Worm (Caenorhabditis elegans) whole organism, L4 larva: Measurements from ENCODE around the gene Y15E3A.5.

Experiments
- F26F4.8 ChIP-seq: fragments of 200-800 bp; sonication (Bioruptor generic); conservative IDR thresholded peaks from 2 replicates; pipeline ENCODE4 v1.3.6; 2022; ENCODE audit warnings: missing genetic modification characterization, missing compliant biosample characterization
- arid-1 ChIP-seq: fragments of 200-800 bp; sonication (Bioruptor generic); conservative IDR thresholded peaks from 2 replicates; pipeline ENCODE4 v1.3.6; 2022; ENCODE audit warnings: missing genetic modification reagents, missing genetic modification characterization, missing compliant biosample characterization
- ceh-62 ChIP-seq: sonication (generic microtip); optimal IDR thresholded peaks from 2 replicates; lab custom pipeline; 2017; ENCODE audit warnings: missing biosample characterization, missing genetic modification characterization
- daf-16 ChIP-seq, 3 experiments: sonication (generic microtip); optimal IDR thresholded peaks; 2 replicates each; lab custom pipeline; 2016 to 2017; ENCODE audit warnings: missing genetic modification characterization in 3 of 3, missing genetic modification reagents in 3 of 3, mild to moderate bottlenecking in 2 of 3, missing compliant biosample characterization in 2 of 3, missing biosample characterization in 1 of 3, moderate library complexity in 1 of 3
- daf-8 ChIP-seq: fragments of 200-800 bp; sonication (Bioruptor generic); IDR thresholded peaks from 2 replicates; pipeline ENCODE4 v1.3.6; 2022; ENCODE audit warnings: missing genetic modification characterization, missing compliant biosample characterization
- egl-27 ChIP-seq: sonication (generic microtip); optimal IDR thresholded peaks from 3 replicates; lab custom pipeline; 2017; ENCODE audit warnings: missing biosample characterization, missing genetic modification reagents, missing genetic modification characterization
- mdl-1 ChIP-seq, 2 experiments: fragments of 150-350 bp in 1 of 2; sonication (generic microtip) in 1 of 2; optimal IDR thresholded peaks; 2 replicates each; lab custom pipeline; 2014 to 2017; ENCODE audit warnings: missing biosample characterization in 2 of 2, missing genetic modification characterization in 2 of 2
- mep-1 ChIP-seq: fragments of 150-350 bp; sonication (generic microtip); optimal IDR thresholded peaks from 3 replicates; lab custom pipeline; 2014; ENCODE audit warnings: missing biosample characterization, missing genetic modification characterization
- nhr-10 ChIP-seq: fragments of 150-350 bp; optimal IDR thresholded peaks from 2 replicates; lab custom pipeline; 2014; ENCODE audit warnings: missing biosample characterization, missing genetic modification characterization
- nhr-237 ChIP-seq: sonication (generic microtip); optimal IDR thresholded peaks from 2 replicates; lab custom pipeline; 2017; ENCODE audit warnings: missing biosample characterization, missing genetic modification characterization
- pha-4 ChIP-seq, 2 experiments: fragments of 150-350 bp in 1 of 2; fragments of 200-800 bp in 1 of 2; sonication (Bioruptor generic) in 1 of 2; IDR thresholded peaks in 1 of 2; optimal IDR thresholded peaks in 1 of 2; 2 replicates each; pipeline versions ENCODE4 v1.3.6 to Lab custom; 2014 to 2022; ENCODE audit warnings: missing genetic modification characterization in 2 of 2, missing genetic modification reagents in 2 of 2, missing biosample characterization in 1 of 2, missing compliant biosample characterization in 1 of 2
- snpc-4 ChIP-seq: fragments of 150-350 bp; optimal IDR thresholded peaks from 2 replicates; lab custom pipeline; 2014; ENCODE audit warnings: missing biosample characterization, missing genetic modification characterization
- unc-62 ChIP-seq, 3 experiments: fragments of 150-350 bp in 1 of 3; sonication (generic microtip); optimal IDR thresholded peaks in 2 of 3; peaks in 1 of 3; 1 replicate in 1 of 3; 2 replicates in 2 of 3; lab custom pipeline; 2014 to 2017; ENCODE audit warnings: missing biosample characterization in 3 of 3, missing genetic modification characterization in 3 of 3, missing genetic modification reagents in 3 of 3, missing genotype in 1 of 3
- ztf-11 ChIP-seq: fragments of 150-350 bp; optimal IDR thresholded peaks from 2 replicates; lab custom pipeline; 2014; ENCODE audit warnings: missing biosample characterization, missing genetic modification characterization

DNA sequence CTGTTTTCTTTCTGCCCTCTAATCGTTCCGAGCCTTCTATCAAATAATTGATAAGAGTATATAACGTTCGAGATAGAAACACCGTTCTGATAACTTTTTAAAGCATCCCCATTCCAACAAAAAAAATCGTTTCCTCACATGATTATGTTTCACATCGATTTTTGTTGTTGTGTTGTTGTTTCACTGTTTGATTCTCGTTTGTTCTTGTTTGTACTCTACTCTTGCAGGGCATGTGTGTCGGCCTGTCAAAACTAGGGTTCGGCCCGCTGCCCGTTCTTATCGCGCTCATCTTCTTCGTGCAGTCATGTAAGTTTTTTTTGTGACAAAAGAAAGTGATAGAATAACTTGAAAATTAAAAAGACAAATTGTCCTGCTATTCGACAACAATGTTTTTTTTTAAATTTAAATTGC is 25.4 kb downstream of the Y15E3A.5 start, which contains the start of gene C33A11.2:
- TF ChIP-seq nhr-10 (tag; lab: Kevin White, UChicago) (no peak), unc-62 (GFP tag; optimal IDR thresholded peaks at IDR 0.05 in 1 of 2; lab: Kevin White, UChicago) (no peak), unc-62 (tag; optimal IDR thresholded peaks at IDR 0.05; lab: Kevin White, UChicago) (no peak), F26F4.8 (GFP tag; lab: Robert Waterston, UW) (no peak), ceh-62 (tag; lab: Kevin White, UChicago) (no peak), mdl-1 (tag; optimal IDR thresholded peaks at IDR 0.05; lab: Kevin White, UChicago) (peak in 1 of 2 experiments; percentile 49), egl-27 (tag; lab: Kevin White, UChicago) (no peak), arid-1 (GFP tag; lab: Robert Waterston, UW) (no peak), snpc-4 (tag; lab: Kevin White, UChicago) (no peak), nhr-237 (no peak), daf-16 (GFP tag; optimal IDR thresholded peaks at IDR 0.05; lab: Kevin White, UChicago) (no peak), daf-16 (tag; optimal IDR thresholded peaks at IDR 0.05; lab: Kevin White, UChicago) (peak; percentile 96), ztf-11 (tag; lab: Kevin White, UChicago) (no peak), daf-8 (GFP tag; lab: Robert Waterston, UW) (no peak), pha-4 (GFP tag; IDR thresholded peaks at IDR 0.05; lab: Robert Waterston, UW) (no peak), pha-4 (tag; optimal IDR thresholded peaks at IDR 0.05; lab: Kevin White, UChicago) (no peak), mep-1 (tag; lab: Kevin White, UChicago) (no peak)
